Worm (Caenorhabditis elegans) whole organism, L4/young adult: ENCODE data around the gene cutl-21.

Experiments used
- W03F9.2 ChIP-seq: fragments of 150-350 bp; optimal IDR thresholded peaks from 2 replicates; lab custom pipeline; 2014; ENCODE audit warnings: missing biosample characterization, missing genetic modification characterization
- dao-5 ChIP-seq: sonication (generic microtip); optimal IDR thresholded peaks from 2 replicates; lab custom pipeline; 2016; ENCODE audit warnings: missing genotype, missing genetic modification characterization, moderate library complexity, missing compliant biosample characterization
- him-1 ChIP-seq: sonication (generic microtip); optimal IDR thresholded peaks from 2 replicates; lab custom pipeline; 2016; ENCODE audit warnings: missing genotype, missing genetic modification reagents, missing genetic modification characterization, missing compliant biosample characterization

DNA sequence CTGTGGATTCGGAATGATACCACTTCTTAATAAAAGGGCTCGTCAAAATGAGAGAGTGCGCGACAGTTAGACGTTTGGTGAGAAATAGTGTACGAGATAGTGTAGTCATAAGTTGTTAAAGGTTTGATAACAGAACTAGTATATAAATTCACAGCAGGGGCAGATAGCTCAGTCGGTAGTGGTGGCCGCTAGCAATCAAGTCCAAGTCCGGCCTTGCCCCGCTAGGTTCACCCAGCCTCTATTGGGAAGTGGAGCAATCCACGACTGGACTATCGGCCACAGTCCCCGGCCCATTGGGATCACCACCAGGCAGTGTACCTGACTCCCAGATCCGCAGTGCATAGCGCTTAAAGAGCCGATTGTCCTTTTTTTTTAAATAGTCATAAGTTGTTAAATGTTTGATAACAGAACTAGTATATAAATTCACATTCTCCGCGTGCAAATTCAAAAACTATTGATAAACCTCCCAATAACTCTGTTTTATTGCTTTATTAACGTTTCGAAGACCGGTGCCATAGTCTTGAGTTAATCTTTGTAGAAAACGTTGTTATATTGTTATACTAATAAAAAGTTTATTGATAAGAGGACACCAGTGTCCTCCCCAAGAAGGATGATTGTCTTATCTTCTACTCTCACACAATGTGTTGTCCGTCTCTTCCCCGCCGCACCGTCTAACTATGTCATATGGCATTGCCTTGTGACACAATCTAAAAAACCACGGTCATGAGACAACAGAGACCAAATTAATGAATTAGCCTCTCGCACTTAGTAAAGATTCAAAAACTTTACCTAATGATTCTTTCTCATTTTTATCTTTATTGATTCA, 6.7 kb downstream of the cutl-21 start:
- TF ChIP-seq him-1 (no peak), dao-5 (tag; lab: Kevin White, UChicago) (no peak), W03F9.2 (no peak)
